Worm (Caenorhabditis elegans) whole organism, early embryonic: ENCODE data around the gene M01B2.12.
"Not testable (repeated sequence)": the region's sequence is repeated elsewhere in the genome, so short reads cannot be mapped to it uniquely, and the experiment has no call there.

ENCODE experiments used
- B0310.2 ChIP-seq: sonication (generic microtip); optimal IDR thresholded peaks from 2 replicates; lab custom pipeline; 2016; ENCODE audit warnings: mild to moderate bottlenecking, missing genetic modification characterization, missing compliant biosample characterization
- F13C5.2 ChIP-seq: sonication (generic microtip); optimal IDR thresholded peaks from 2 replicates; lab custom pipeline; 2017; ENCODE audit warnings: mild to moderate bottlenecking, missing genetic modification characterization, inconsistent platforms, missing compliant biosample characterization
- aly-1 ChIP-seq: sonication (generic microtip); optimal IDR thresholded peaks from 2 replicates; lab custom pipeline; 2016; ENCODE audit warnings: missing genetic modification characterization, missing compliant biosample characterization
- ama-1 ChIP-seq: fragments of 150-350 bp; optimal IDR thresholded peaks from 2 replicates; lab custom pipeline; 2014
- ceh-13 ChIP-seq: fragments of 200-800 bp; sonication (Bioruptor generic); optimal IDR thresholded peaks from 2 replicates; lab custom pipeline; 2018; ENCODE audit warnings: mild to moderate bottlenecking, missing genetic modification characterization, missing compliant biosample characterization
- ceh-36 ChIP-seq: sonication (generic microtip); optimal IDR thresholded peaks from 2 replicates; lab custom pipeline; 2016; ENCODE audit warnings: missing genetic modification characterization, inconsistent platforms, missing compliant biosample characterization
- ets-7 ChIP-seq: sonication (generic microtip); optimal IDR thresholded peaks from 2 replicates; lab custom pipeline; 2016; ENCODE audit warnings: missing genotype, missing genetic modification characterization, missing compliant biosample characterization
- flt-1 ChIP-seq: fragments of 200-800 bp; sonication (Bioruptor generic); IDR thresholded peaks from 2 replicates; pipeline ENCODE4 v1.3.6; 2022; ENCODE audit warnings: missing genetic modification characterization, missing compliant biosample characterization
- hmbx-1 ChIP-seq: sonication (generic microtip); optimal IDR thresholded peaks from 2 replicates; lab custom pipeline; 2016; ENCODE audit warnings: mild to moderate bottlenecking, missing genetic modification characterization, missing compliant biosample characterization
- hmg-4 ChIP-seq: fragments of 200-800 bp; sonication (Bioruptor generic); optimal IDR thresholded peaks from 2 replicates; lab custom pipeline; 2018; ENCODE audit warnings: mild to moderate bottlenecking, missing genetic modification characterization, missing compliant biosample characterization
- hnd-1 ChIP-seq: sonication (generic microtip); optimal IDR thresholded peaks from 2 replicates; lab custom pipeline; 2016; ENCODE audit warnings: missing genetic modification characterization, missing compliant biosample characterization
- pes-1 ChIP-seq: fragments of 200-800 bp; sonication (Bioruptor generic); IDR thresholded peaks from 2 replicates; pipeline ENCODE4 v1.3.6; 2022; ENCODE audit warnings: missing genetic modification reagents, missing genetic modification characterization, missing compliant biosample characterization
- scrt-1 ChIP-seq: fragments of 200-800 bp; sonication (Bioruptor generic); IDR thresholded peaks from 2 replicates; pipeline ENCODE4 v1.3.6; 2022; ENCODE audit warnings: missing genetic modification characterization, missing compliant biosample characterization
- sea-1 ChIP-seq: fragments of 200-800 bp; sonication (Bioruptor generic); conservative IDR thresholded peaks from 2 replicates; pipeline ENCODE4 v1.3.6; 2022; ENCODE audit warnings: missing genetic modification characterization, missing compliant biosample characterization
- tbx-11 ChIP-seq: fragments of 200-800 bp; sonication (Bioruptor generic); IDR thresholded peaks from 2 replicates; pipeline ENCODE4 v1.3.6; 2022; ENCODE audit warnings: missing genetic modification characterization, missing compliant biosample characterization
- tbx-37 ChIP-seq: fragments of 200-800 bp; sonication (Bioruptor generic); conservative IDR thresholded peaks from 2 replicates; pipeline ENCODE4 v1.3.6; 2022; ENCODE audit warnings: missing genetic modification reagents, missing genetic modification characterization, missing compliant biosample characterization
- tra-4 ChIP-seq: sonication (generic microtip); optimal IDR thresholded peaks from 2 replicates; lab custom pipeline; 2017; ENCODE audit warnings: missing genetic modification characterization, missing compliant biosample characterization

The M01B2.12 gene

ce11 chrV:15274757-15275156 lies 10.7 kb upstream of the M01B2.12 start, which contains the start of gene srw-16:
Gene srw-16, minus strand, starts transcription at chrV:15274857.
- TF ChIP-seq flt-1: no peak
- no peak for TF ChIP-seq aly-1 (tag; lab: Kevin White, UChicago)
- no peak for TF ChIP-seq ceh-36 (tag; lab: Kevin White, UChicago)
- TF ChIP-seq hnd-1 (tag; lab: Kevin White, UChicago): no peak
- no peak for TF ChIP-seq sea-1

- no peak for TF ChIP-seq ceh-36 (tag; lab: Kevin White, UChicago)
- TF ChIP-seq tbx-37 (GFP tag; lab: Robert Waterston, UW): no peak
- no peak for TF ChIP-seq hnd-1 (tag; lab: Kevin White, UChicago)
- no peak for TF ChIP-seq flt-1
- no peak for TF ChIP-seq tbx-11 (GFP tag; lab: Robert Waterston, UW)
- TF ChIP-seq B0310.2 (tag; lab: Kevin White, UChicago): no peak
- TF ChIP-seq ets-7: no peak
- TF ChIP-seq ama-1 (lab: Kevin White, UChicago): no peak
- no peak for TF ChIP-seq ceh-13
- no peak for TF ChIP-seq pes-1 (GFP tag; lab: Robert Waterston, UW)
- TF ChIP-seq aly-1 (tag; lab: Kevin White, UChicago): no peak
- no peak for TF ChIP-seq sea-1
Measured at ce11 chrV:15272263-15272662, 8.2 kb upstream of the M01B2.12 start, which contains the start of gene T10H4.4. Gene T10H4.4, minus strand, starts transcription at chrV:15272363.

DNA sequence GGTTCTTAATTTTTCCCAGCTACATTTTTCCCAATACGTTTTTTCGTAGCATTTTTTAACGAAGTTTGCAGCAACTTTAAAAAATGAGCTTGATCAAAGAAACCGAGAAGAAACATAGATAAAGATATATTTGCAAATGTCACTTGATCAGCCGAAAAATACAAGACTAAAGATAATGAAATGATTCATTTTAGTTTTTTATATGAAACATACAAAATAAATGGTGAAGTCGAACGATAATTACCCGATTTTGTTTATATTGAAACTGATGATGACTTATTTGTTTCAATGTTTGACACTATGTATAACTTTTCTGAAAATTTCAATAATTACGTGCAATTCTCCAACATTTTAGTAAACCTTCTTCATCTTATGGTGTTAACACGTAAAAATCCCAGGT lies 4.3 kb upstream of the M01B2.12 start, which contains the start of gene srw-22:
Gene srw-22, plus strand, starts transcription at position 301 of the 400 bp plus-strand sequence.
- no peak for TF ChIP-seq sea-1
- TF ChIP-seq pes-1 (GFP tag; lab: Robert Waterston, UW): no peak
- no peak for TF ChIP-seq tbx-37 (GFP tag; lab: Robert Waterston, UW)
- TF ChIP-seq hmg-4: no peak
- TF ChIP-seq scrt-1 (GFP tag; lab: Robert Waterston, UW): no peak
- no peak for TF ChIP-seq ceh-36 (tag; lab: Kevin White, UChicago)
- no peak for TF ChIP-seq hnd-1 (tag; lab: Kevin White, UChicago)

ce11 chrV:15267405-15267804 lies 3.4 kb upstream of the M01B2.12 start, which contains the start of gene T10H4.13:
Gene T10H4.13, minus strand, starts transcription at chrV:15267505.
- TF ChIP-seq F13C5.2 (tag; lab: Kevin White, UChicago) (no peak), hmg-4 (no peak), tbx-37 (GFP tag; lab: Robert Waterston, UW) (no peak), hmbx-1 (tag; lab: Kevin White, UChicago) (no peak), tra-4 (tag; lab: Kevin White, UChicago) (no peak), ceh-36 (tag; lab: Kevin White, UChicago) (no peak), flt-1 (no peak), ceh-13 (no peak), B0310.2 (tag; lab: Kevin White, UChicago) (no peak), pes-1 (GFP tag; lab: Robert Waterston, UW) (no peak), ama-1 (lab: Kevin White, UChicago) (no peak), tbx-11 (GFP tag; lab: Robert Waterston, UW) (no peak), scrt-1 (GFP tag; lab: Robert Waterston, UW) (no peak), sea-1 (no peak), ets-7 (no peak), aly-1 (tag; lab: Kevin White, UChicago) (no peak)

DNA sequence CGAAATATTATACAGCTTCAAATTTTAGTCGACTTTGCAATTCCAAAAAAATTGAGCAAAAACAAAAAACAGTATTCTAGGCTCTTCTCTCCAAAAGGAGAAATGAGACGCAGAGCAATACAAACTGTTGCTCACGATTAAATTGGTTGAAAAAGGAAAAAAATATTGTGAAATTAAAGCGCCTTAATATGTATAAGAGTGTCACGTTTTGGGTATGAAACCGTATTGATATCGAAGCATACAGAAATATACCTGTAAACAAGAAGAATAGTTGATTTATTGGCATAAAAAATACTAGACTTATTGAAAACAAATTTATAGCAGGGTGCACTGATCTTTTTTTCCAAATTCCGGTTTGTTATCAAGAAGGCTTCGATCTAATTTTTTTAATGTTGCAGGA lies 1.8 kb upstream of the M01B2.12 start, which contains the start of gene M01B2.13:
Gene M01B2.13, minus strand, starts transcription at position 101 of the 400 bp plus-strand sequence.
- TF ChIP-seq aly-1 (tag; lab: Kevin White, UChicago): no peak
- no peak for TF ChIP-seq tbx-37 (GFP tag; lab: Robert Waterston, UW)
- TF ChIP-seq B0310.2 (tag; lab: Kevin White, UChicago): no peak
- TF ChIP-seq hnd-1 (tag; lab: Kevin White, UChicago): no peak
- TF ChIP-seq flt-1: no peak
- no peak for TF ChIP-seq ama-1 (lab: Kevin White, UChicago)
- TF ChIP-seq tra-4 (tag; lab: Kevin White, UChicago): no peak
- TF ChIP-seq hmbx-1 (tag; lab: Kevin White, UChicago): no peak
- TF ChIP-seq sea-1: no peak
- no peak for TF ChIP-seq ceh-13
- TF ChIP-seq scrt-1 (GFP tag; lab: Robert Waterston, UW): no peak
- TF ChIP-seq ets-7: no peak
- TF ChIP-seq tbx-11 (GFP tag; lab: Robert Waterston, UW): no peak
- TF ChIP-seq ceh-36 (tag; lab: Kevin White, UChicago): no peak
- TF ChIP-seq pes-1 (GFP tag; lab: Robert Waterston, UW): no peak

- not testable (repeated sequence) for TF ChIP-seq tbx-37 (GFP tag; lab: Robert Waterston, UW); ets-7; pes-1 (GFP tag; lab: Robert Waterston, UW)
Measured at ce11 chrV:15262336-15262735, 1.7 kb downstream of the M01B2.12 start, which contains the start of gene M01B2.10. Gene M01B2.10, minus strand, starts transcription at chrV:15262436.

- no peak for TF ChIP-seq F13C5.2 (tag; lab: Kevin White, UChicago)
- TF ChIP-seq hmbx-1 (tag; lab: Kevin White, UChicago): no peak
- no peak for TF ChIP-seq ets-7
- TF ChIP-seq ceh-36 (tag; lab: Kevin White, UChicago): no peak
- no peak for TF ChIP-seq tra-4 (tag; lab: Kevin White, UChicago)
- TF ChIP-seq ceh-13: no peak
- TF ChIP-seq aly-1 (tag; lab: Kevin White, UChicago): no peak
- no peak for TF ChIP-seq scrt-1 (GFP tag; lab: Robert Waterston, UW)
- no peak for TF ChIP-seq sea-1
- no peak for TF ChIP-seq B0310.2 (tag; lab: Kevin White, UChicago)
- TF ChIP-seq hmg-4: no peak
- TF ChIP-seq pes-1 (GFP tag; lab: Robert Waterston, UW): no peak
- no peak for TF ChIP-seq ama-1 (lab: Kevin White, UChicago)
- no peak for TF ChIP-seq tbx-37 (GFP tag; lab: Robert Waterston, UW)
Measured at ce11 chrV:15259904-15260303, 4.1 kb downstream of the M01B2.12 start, which contains the start of gene M01B2.8. Gene M01B2.8, plus strand, starts transcription at chrV:15260204.
